Worm (Caenorhabditis elegans): ENCODE measurements around the gene dli-1.

Gene dli-1

DNA sequence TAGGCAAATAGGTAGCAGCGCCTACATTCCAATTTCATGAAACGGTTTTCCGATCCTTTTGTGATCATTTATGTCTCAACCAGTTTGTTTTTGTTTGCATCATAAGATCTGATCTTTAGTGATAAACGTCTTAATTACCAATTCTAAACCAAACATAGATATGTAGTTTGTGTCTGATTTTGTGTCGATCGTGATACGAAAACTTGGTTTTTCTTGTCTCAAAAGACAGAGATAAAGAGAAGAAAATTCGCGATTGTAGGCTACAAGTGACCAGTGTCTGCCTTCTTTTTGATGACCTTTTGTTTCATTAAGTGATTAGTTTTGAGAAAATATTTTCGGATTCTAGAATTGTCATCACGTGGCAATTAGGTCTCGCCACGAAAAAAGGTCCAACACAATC lies 18.4 kb downstream of the dli-1 start:
- TF ChIP-seq Y116A8C.19 (tag; optimal IDR thresholded peaks at IDR 0.05; ENCODE audit: borderline replicate concordance): no peak
- no peak for TF ChIP-seq ztf-4 (tag; optimal IDR thresholded peaks at IDR 0.05)
- no peak for TF ChIP-seq fkh-10 (GFP tag; optimal IDR thresholded peaks at IDR 0.05)
- no peak for TF ChIP-seq unc-86 (tag; optimal IDR thresholded peaks at IDR 0.05)
- no peak for TF ChIP-seq egl-27 (tag; optimal IDR thresholded peaks at IDR 0.05)
- no peak for TF ChIP-seq ceh-8 (GFP tag; optimal IDR thresholded peaks at IDR 0.05)
- no peak for TF ChIP-seq sox-4 (tag; optimal IDR thresholded peaks at IDR 0.05)
- TF ChIP-seq ces-1 (GFP tag; optimal IDR thresholded peaks at IDR 0.05): no peak
- no peak for TF ChIP-seq jun-1 (tag; optimal IDR thresholded peaks at IDR 0.05)
- TF ChIP-seq alr-1 (tag; optimal IDR thresholded peaks at IDR 0.05; ENCODE audit: borderline replicate concordance): no peak
- TF ChIP-seq hlh-4 (tag; optimal IDR thresholded peaks at IDR 0.05): no peak
- TF ChIP-seq aha-1 (tag; optimal IDR thresholded peaks at IDR 0.05): no peak
- TF ChIP-seq egl-13 (tag; optimal IDR thresholded peaks at IDR 0.05): no peak
- no peak for TF ChIP-seq mep-1 (tag; optimal IDR thresholded peaks at IDR 0.05)
- no peak for TF ChIP-seq lir-3 (tag; optimal IDR thresholded peaks at IDR 0.05; ENCODE audit: poor library complexity)
- no peak for TF ChIP-seq C04F5.9 (tag; optimal IDR thresholded peaks at IDR 0.05)
- no peak for TF ChIP-seq lin-15B (tag; optimal IDR thresholded peaks at IDR 0.05)
- no peak for TF ChIP-seq lsy-2 (tag; optimal IDR thresholded peaks at IDR 0.05)
- TF ChIP-seq hpl-2 (GFP tag; optimal IDR thresholded peaks at IDR 0.05): no peak
- no peak for TF ChIP-seq nhr-77 (tag; optimal IDR thresholded peaks at IDR 0.05)
- TF ChIP-seq unc-130 (tag; optimal IDR thresholded peaks at IDR 0.05): no peak
- TF ChIP-seq C16A3.4 (tag; optimal IDR thresholded peaks at IDR 0.05): no peak
- TF ChIP-seq pax-3 (tag; optimal IDR thresholded peaks at IDR 0.05): no peak
- peak; percentile 59 for TF ChIP-seq nhr-71 (tag; optimal IDR thresholded peaks at IDR 0.05)
- peak; percentile 47 for TF ChIP-seq nhr-20 (tag; optimal IDR thresholded peaks at IDR 0.05)
- no peak for TF ChIP-seq nhr-84 (tag; optimal IDR thresholded peaks at IDR 0.05)
- TF ChIP-seq xbp-1 (tag; optimal IDR thresholded peaks at IDR 0.05): no peak
- no peak for TF ChIP-seq tlp-1 (tag; optimal IDR thresholded peaks at IDR 0.05)
- no peak for TF ChIP-seq snpc-4 (tag; optimal IDR thresholded peaks at IDR 0.05)
- no peak for TF ChIP-seq hlh-17 (GFP tag; optimal IDR thresholded peaks at IDR 0.05; ENCODE audit: borderline replicate concordance)
- no peak for TF ChIP-seq ceh-82 (tag; optimal IDR thresholded peaks at IDR 0.05)
- TF ChIP-seq elt-2 (tag; optimal IDR thresholded peaks at IDR 0.05): no peak
- TF ChIP-seq sup-37 (GFP tag; optimal IDR thresholded peaks at IDR 0.05): no peak
- TF ChIP-seq pag-3 (tag; optimal IDR thresholded peaks at IDR 0.05; ENCODE audit: borderline replicate concordance, insufficient read depth): no peak
- no peak for TF ChIP-seq mdl-1 (tag; optimal IDR thresholded peaks at IDR 0.05)
- no peak for TF ChIP-seq vab-15 (tag; optimal IDR thresholded peaks at IDR 0.05)
- no peak for TF ChIP-seq mef-2 (tag; optimal IDR thresholded peaks at IDR 0.05)
- TF ChIP-seq lin-13 (GFP tag; optimal IDR thresholded peaks at IDR 0.05): no peak
- TF ChIP-seq ceh-90 (tag; optimal IDR thresholded peaks at IDR 0.05): no peak
- peak in 2 of 6 experiments; percentile 79 to 84 for TF ChIP-seq elt-3 (tag; optimal IDR thresholded peaks at IDR 0.05)
- TF ChIP-seq lin-39 (tag; optimal IDR thresholded peaks at IDR 0.05): no peak
- TF ChIP-seq skn-1 (tag; optimal IDR thresholded peaks at IDR 0.05): peak; percentile 28
- TF ChIP-seq ceh-88 (GFP tag; IDR thresholded peaks at IDR 0.05): no peak
- TF ChIP-seq nhr-76 (tag; optimal IDR thresholded peaks at IDR 0.05): no peak
- peak; percentile 95 for TF ChIP-seq nhr-85 (tag)
- TF ChIP-seq dpl-1 (GFP tag; optimal IDR thresholded peaks at IDR 0.05): no peak
- TF ChIP-seq snu-23 (GFP tag; optimal IDR thresholded peaks at IDR 0.05): peak; percentile 48
- no peak for TF ChIP-seq efl-1 (optimal IDR thresholded peaks at IDR 0.05)
- TF ChIP-seq efl-1 (GFP tag; optimal IDR thresholded peaks at IDR 0.05 in 1 of 2): peak in 1 of 2 experiments; percentile 40
- no peak for TF ChIP-seq fos-1 (tag; optimal IDR thresholded peaks at IDR 0.05)
- no peak for TF ChIP-seq ama-1 (optimal IDR thresholded peaks at IDR 0.05)
- TF ChIP-seq ets-5 (GFP tag; IDR thresholded peaks at IDR 0.05): no peak
- TF ChIP-seq nhr-47 (tag; optimal IDR thresholded peaks at IDR 0.05): no peak
- no peak for TF ChIP-seq zag-1 (tag; optimal IDR thresholded peaks at IDR 0.05)

Measured in whole organism, L1 larva.